Worm (Caenorhabditis elegans): ENCODE measurements around the gene riok-3.

Gene riok-3

ce11 chrIII:9846093-9846492, 41.3 kb upstream of the riok-3 start, which contains the start of gene K11H3.2:
Gene K11H3.2 (plus strand): TSS chrIII:9846393.
- TF ChIP-seq crh-2 (tag; optimal IDR thresholded peaks at IDR 0.05): no peak
- TF ChIP-seq unc-39 (tag; optimal IDR thresholded peaks at IDR 0.05): no peak
- no peak for TF ChIP-seq ztf-11 (tag; optimal IDR thresholded peaks at IDR 0.05)
- no peak for TF ChIP-seq mdl-1 (tag; optimal IDR thresholded peaks at IDR 0.05)
- TF ChIP-seq mbf-1 (tag; optimal IDR thresholded peaks at IDR 0.05): no peak
- TF ChIP-seq ztf-1 (GFP tag; conservative IDR thresholded peaks at IDR 0.05): no peak
- no peak for TF ChIP-seq nhr-11 (tag; optimal IDR thresholded peaks at IDR 0.05)
- no peak for TF ChIP-seq ZK546.5 (tag; optimal IDR thresholded peaks at IDR 0.05)
- TF ChIP-seq C34F6.9 (tag; optimal IDR thresholded peaks at IDR 0.05): no peak
- no peak for TF ChIP-seq nhr-77 (tag; optimal IDR thresholded peaks at IDR 0.05)
- TF ChIP-seq dmd-4 (tag; optimal IDR thresholded peaks at IDR 0.05): no peak
- no peak for TF ChIP-seq snpc-4 (tag; optimal IDR thresholded peaks at IDR 0.05)

DNA sequence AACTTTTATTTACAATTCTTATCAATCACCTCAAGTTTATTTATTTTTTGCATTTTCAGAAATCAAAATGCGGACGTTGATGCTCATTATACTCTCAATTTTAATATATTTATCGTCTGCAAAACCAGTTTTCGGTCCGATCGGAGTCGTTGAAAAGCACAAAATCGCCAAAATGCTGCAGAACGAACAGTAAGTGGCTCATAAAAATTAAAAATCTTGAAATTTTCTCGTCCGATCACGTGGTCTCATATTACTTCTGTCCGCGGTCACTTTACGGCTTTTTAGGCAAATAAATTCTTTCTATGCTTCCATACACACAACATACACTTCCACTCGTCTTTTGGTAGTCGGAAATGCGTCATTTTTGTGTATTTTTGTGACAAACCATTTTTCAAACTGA, 38.9 kb upstream of the riok-3 start, which contains the start of gene K11H3.5:
K11H3.5 (plus strand) TSS at position 54 of the 400 bp plus-strand sequence.
- TF ChIP-seq Y55F3AM.14 (GFP tag; optimal IDR thresholded peaks at IDR 0.05): no peak
- TF ChIP-seq unc-55 (GFP tag; optimal IDR thresholded peaks at IDR 0.05): no peak
- no peak for TF ChIP-seq sma-9 (GFP tag; optimal IDR thresholded peaks at IDR 0.05)
- no peak for TF ChIP-seq sma-9 (tag; optimal IDR thresholded peaks at IDR 0.05)
- TF ChIP-seq ceh-82 (tag; optimal IDR thresholded peaks at IDR 0.05): no peak
- TF ChIP-seq peb-1 (tag; optimal IDR thresholded peaks at IDR 0.05): no peak
- TF ChIP-seq unc-62 (GFP tag; optimal IDR thresholded peaks at IDR 0.05): no peak

- no peak for TF ChIP-seq ceh-16 (tag; optimal IDR thresholded peaks at IDR 0.05)
- TF ChIP-seq nhr-10 (tag; optimal IDR thresholded peaks at IDR 0.05): no peak
Measured at ce11 chrIII:9834888-9835287, 30.1 kb upstream of the riok-3 start, which contains the start of gene K11H3.8. Gene K11H3.8 (plus strand): TSS chrIII:9835188.

ce11 chrIII:9832569-9832968, 27.8 kb upstream of the riok-3 start:
- TF ChIP-seq elt-3 (tag; optimal IDR thresholded peaks at IDR 0.05): no peak
- TF ChIP-seq blmp-1 (tag; optimal IDR thresholded peaks at IDR 0.05; ENCODE audit: insufficient read depth): no peak
- no peak for TF ChIP-seq nhr-11 (tag; optimal IDR thresholded peaks at IDR 0.05)
- no peak for TF ChIP-seq unc-39 (tag; optimal IDR thresholded peaks at IDR 0.05)
- no peak for TF ChIP-seq nhr-129 (tag; optimal IDR thresholded peaks at IDR 0.05)

DNA sequence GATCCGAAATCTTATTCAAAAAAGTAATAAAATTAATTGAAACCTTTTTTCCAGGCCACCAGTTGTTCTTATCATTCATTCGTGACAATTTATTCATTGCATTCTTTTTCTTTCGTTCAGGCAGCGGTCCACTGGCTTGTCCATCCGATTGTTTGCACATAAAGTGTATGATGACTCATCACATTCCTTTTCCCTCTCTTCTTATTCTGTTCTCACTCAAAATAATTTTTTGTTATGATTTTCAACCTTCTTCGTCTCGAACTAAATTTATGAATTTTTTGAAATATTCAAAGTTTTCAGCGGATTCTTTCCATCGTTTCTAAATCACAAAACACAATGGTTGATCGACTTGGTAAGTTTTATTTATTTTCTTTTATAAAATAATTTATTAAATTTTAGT, 25.7 kb upstream of the riok-3 start, which contains the start of gene ZK632.12:
ZK632.12 (plus strand) TSS at position 301 of the 400 bp plus-strand sequence.
- TF ChIP-seq nhr-77 (tag; optimal IDR thresholded peaks at IDR 0.05) (no peak), R02D3.7 (tag; optimal IDR thresholded peaks at IDR 0.05) (no peak), ztf-4 (tag; optimal IDR thresholded peaks at IDR 0.05) (no peak), nhr-11 (tag; optimal IDR thresholded peaks at IDR 0.05) (no peak), nhr-12 (tag; optimal IDR thresholded peaks at IDR 0.05) (no peak), nhr-21 (tag; optimal IDR thresholded peaks at IDR 0.05) (no peak)

DNA sequence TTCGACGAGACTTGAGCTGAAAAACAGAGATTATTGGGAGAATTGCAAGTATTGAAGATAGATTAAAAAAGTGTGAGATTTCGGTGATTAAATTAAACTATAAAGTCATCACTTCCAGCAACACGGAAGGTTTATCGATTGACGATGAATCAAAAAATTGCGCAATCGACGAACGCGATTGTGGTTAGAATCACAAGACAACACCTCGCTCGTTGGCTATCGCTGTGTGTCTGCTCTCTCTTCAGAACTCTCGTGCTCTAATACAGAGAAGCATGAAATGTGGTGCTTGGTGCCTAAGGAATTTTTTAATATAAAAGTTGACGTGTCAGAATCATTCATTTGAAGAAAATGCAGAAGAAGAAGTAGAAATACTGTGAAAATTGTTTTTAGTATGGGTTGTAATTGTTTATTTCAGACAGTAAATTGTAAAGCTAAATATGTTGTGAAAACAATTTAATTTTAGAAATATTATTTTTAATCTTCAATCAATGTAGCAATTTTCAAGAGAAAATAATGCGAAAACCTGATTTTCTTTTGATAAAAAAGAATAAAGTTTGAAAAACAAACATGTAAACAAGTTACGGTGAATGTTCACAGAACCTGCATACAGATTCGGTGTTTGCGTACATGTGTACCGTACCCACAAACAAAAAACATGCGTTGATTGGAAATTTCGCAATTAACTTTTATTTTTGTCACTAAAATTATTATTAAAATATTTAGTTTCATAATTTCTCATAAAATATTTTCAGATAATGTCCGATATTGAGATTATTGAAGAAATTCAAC, 22.5 kb upstream of the riok-3 start, which contains the start of the genes ZK632.10 and ZK632.11:
ZK632.10 (minus strand) TSS at position 560 of the 789 bp plus-strand sequence.
ZK632.11 (plus strand) TSS at position 753 of the 789 bp plus-strand sequence.
- TF ChIP-seq F13H6.1 (tag; optimal IDR thresholded peaks at IDR 0.05): no peak
- TF ChIP-seq zag-1 (tag; optimal IDR thresholded peaks at IDR 0.05): no peak
- TF ChIP-seq unc-62 (GFP tag; optimal IDR thresholded peaks at IDR 0.05): no peak
- no peak for TF ChIP-seq sem-4 (tag; optimal IDR thresholded peaks at IDR 0.05)
- no peak for TF ChIP-seq sma-9 (GFP tag; optimal IDR thresholded peaks at IDR 0.05)
- no peak for TF ChIP-seq sma-9 (tag; optimal IDR thresholded peaks at IDR 0.05)
- TF ChIP-seq C34F6.9 (tag; optimal IDR thresholded peaks at IDR 0.05): peak; percentile 81
- TF ChIP-seq nhr-23 (tag; optimal IDR thresholded peaks at IDR 0.05): no peak
- no peak for TF ChIP-seq nhr-77 (tag; optimal IDR thresholded peaks at IDR 0.05)
- peak; percentile 7 for TF ChIP-seq egl-27 (tag; optimal IDR thresholded peaks at IDR 0.05)
- peak; percentile 16 for TF ChIP-seq ztf-4 (tag; optimal IDR thresholded peaks at IDR 0.05)
- TF ChIP-seq ceh-82 (tag; optimal IDR thresholded peaks at IDR 0.05): no peak
- peak; percentile 44 for TF ChIP-seq nhr-129 (tag; optimal IDR thresholded peaks at IDR 0.05)
- no peak for TF ChIP-seq skn-1 (tag; optimal IDR thresholded peaks at IDR 0.05)
- TF ChIP-seq ztf-1 (GFP tag; conservative IDR thresholded peaks at IDR 0.05): no peak
- TF ChIP-seq mdl-1 (tag; optimal IDR thresholded peaks at IDR 0.05): no peak
- TF ChIP-seq unc-39 (tag; optimal IDR thresholded peaks at IDR 0.05): no peak
- TF ChIP-seq sma-3 (GFP tag; optimal IDR thresholded peaks at IDR 0.05): peak; percentile 36
- no peak for TF ChIP-seq alr-1 (tag; optimal IDR thresholded peaks at IDR 0.05)
- no peak for TF ChIP-seq nhr-11 (tag; optimal IDR thresholded peaks at IDR 0.05)
- TF ChIP-seq blmp-1 (tag; optimal IDR thresholded peaks at IDR 0.05; ENCODE audit: insufficient read depth): no peak
- TF ChIP-seq lsy-2 (tag; optimal IDR thresholded peaks at IDR 0.05): peak; percentile 86 to 99
- no peak for TF ChIP-seq snpc-4 (tag; optimal IDR thresholded peaks at IDR 0.05)
- TF ChIP-seq nhr-21 (tag; optimal IDR thresholded peaks at IDR 0.05): no peak
- no peak for TF ChIP-seq R02D3.7 (tag; optimal IDR thresholded peaks at IDR 0.05)
- TF ChIP-seq mbf-1 (tag; optimal IDR thresholded peaks at IDR 0.05): no peak
- peak; percentile 33 for TF ChIP-seq fos-1 (tag; optimal IDR thresholded peaks at IDR 0.05)
- no peak for TF ChIP-seq mab-5 (tag; optimal IDR thresholded peaks at IDR 0.05)
- TF ChIP-seq lin-13 (GFP tag; optimal IDR thresholded peaks at IDR 0.05): peak; percentile 61
- peak; percentile 30 for TF ChIP-seq crh-2 (tag; optimal IDR thresholded peaks at IDR 0.05)
- TF ChIP-seq elt-3 (tag; optimal IDR thresholded peaks at IDR 0.05): no peak

Data from whole organism, L2 larva.